Worm (Caenorhabditis elegans) whole organism, young adult: ENCODE data around the gene T21B4.3.
A peak's percentile ranks its signal among the peaks of the same experiment; 100 is the strongest.

ENCODE experiments used
- B0035.1 ChIP-seq: sonication (generic microtip); optimal IDR thresholded peaks from 2 replicates; lab custom pipeline; 2016; ENCODE audit warnings: missing genetic modification characterization, mild to moderate bottlenecking, missing compliant biosample characterization, missing genotype, missing genetic modification reagents
- C17E4.6 ChIP-seq: fragments of 200-800 bp; sonication (Bioruptor generic); IDR thresholded peaks from 2 replicates; pipeline ENCODE4 v1.3.6; 2022; ENCODE audit warnings: missing genetic modification reagents, missing genetic modification characterization, missing compliant biosample characterization
- F10E7.11 ChIP-seq: sonication (generic microtip); optimal IDR thresholded peaks from 2 replicates; lab custom pipeline; 2017; ENCODE audit warnings: mild to moderate bottlenecking, missing genetic modification characterization, moderate library complexity, missing compliant biosample characterization
- F39B2.1 ChIP-seq: fragments of 200-800 bp; sonication (Bioruptor generic); IDR thresholded peaks from 2 replicates; pipeline ENCODE4 v1.3.6; 2022; ENCODE audit warnings: missing genetic modification reagents, missing genetic modification characterization, missing compliant biosample characterization
- F49E8.2 ChIP-seq: sonication (generic microtip); optimal IDR thresholded peaks from 3 replicates; lab custom pipeline; 2017; ENCODE audit warnings: missing genetic modification characterization, mild to moderate bottlenecking, missing compliant biosample characterization, antibody characterized with exemption, moderate library complexity; ENCODE audit not compliant: insufficient read depth
- K11D2.4 ChIP-seq: fragments of 200-800 bp; sonication (Bioruptor generic); IDR thresholded peaks from 2 replicates; pipeline ENCODE4 v1.3.6; 2022; ENCODE audit warnings: missing genetic modification reagents, missing genetic modification characterization, missing compliant biosample characterization
- Y53F4B.3 ChIP-seq: fragments of 200-800 bp; sonication (Bioruptor generic); IDR thresholded peaks from 2 replicates; pipeline ENCODE4 v1.3.6; 2022; ENCODE audit warnings: missing genetic modification reagents, missing genetic modification characterization, missing compliant biosample characterization
- Y56A3A.18 ChIP-seq: fragments of 200-800 bp; sonication (Bioruptor generic); IDR thresholded peaks from 2 replicates; pipeline ENCODE4 v1.3.6; 2022; ENCODE audit warnings: missing genetic modification reagents, missing genetic modification characterization, missing compliant biosample characterization
- Y95B8A.8 ChIP-seq: fragments of 200-800 bp; sonication (Bioruptor generic); IDR thresholded peaks from 2 replicates; pipeline ENCODE4 v1.3.6; 2022; ENCODE audit warnings: missing genetic modification reagents, missing genetic modification characterization, missing compliant biosample characterization
- ama-1 ChIP-seq, 3 experiments: fragments of 150-350 bp in 1 of 3; sonication (generic microtip) in 2 of 3; optimal IDR thresholded peaks; 2 replicates each; lab custom pipeline; 2014 to 2018; ENCODE audit warnings: missing biosample characterization in 2 of 3, missing genetic modification characterization in 2 of 3, missing genetic modification reagents in 2 of 3
- athp-1 ChIP-seq: sonication (generic microtip); optimal IDR thresholded peaks from 2 replicates; lab custom pipeline; 2017; ENCODE audit warnings: mild to moderate bottlenecking, missing genetic modification characterization, missing compliant biosample characterization
- attf-5 ChIP-seq: fragments of 200-800 bp; sonication (Bioruptor generic); optimal IDR thresholded peaks from 2 replicates; lab custom pipeline; 2018; ENCODE audit warnings: mild to moderate bottlenecking, missing genetic modification characterization, missing compliant biosample characterization
- bed-1 ChIP-seq: fragments of 200-800 bp; sonication (Bioruptor generic); IDR thresholded peaks from 2 replicates; pipeline ENCODE4 v1.3.6; 2022; ENCODE audit warnings: missing genetic modification reagents, missing genetic modification characterization, missing compliant biosample characterization
- cebp-1 ChIP-seq, 2 experiments: fragments of 200-800 bp in 1 of 2; sonication (Bioruptor generic) in 1 of 2; sonication (generic microtip) in 1 of 2; IDR thresholded peaks in 1 of 2; optimal IDR thresholded peaks in 1 of 2; 2 replicates each; pipeline versions ENCODE4 v1.3.6 to Lab custom; 2017 to 2022; ENCODE audit warnings: missing compliant biosample characterization in 2 of 2, missing genetic modification characterization in 2 of 2, mild to moderate bottlenecking in 1 of 2, missing genetic modification reagents in 1 of 2, moderate library complexity in 1 of 2
- ceh-100 ChIP-seq: fragments of 200-800 bp; sonication (Bioruptor generic); IDR thresholded peaks from 2 replicates; pipeline ENCODE4 v1.3.6; 2022; ENCODE audit warnings: missing genetic modification reagents, missing genetic modification characterization, missing compliant biosample characterization
- ceh-58 ChIP-seq: fragments of 200-800 bp; sonication (Bioruptor generic); IDR thresholded peaks from 2 replicates; pipeline ENCODE4 v1.3.6; 2022; ENCODE audit warnings: missing genetic modification characterization, missing compliant biosample characterization
- ceh-91 ChIP-seq: fragments of 200-800 bp; sonication (Bioruptor generic); IDR thresholded peaks from 2 replicates; pipeline ENCODE4 v1.3.6; 2022; ENCODE audit warnings: missing genetic modification reagents, missing genetic modification characterization, missing compliant biosample characterization
- die-1 ChIP-seq: sonication (generic microtip); optimal IDR thresholded peaks from 2 replicates; lab custom pipeline; 2016; ENCODE audit warnings: missing genotype, mild to moderate bottlenecking, missing genetic modification characterization, missing compliant biosample characterization
- dpff-1 ChIP-seq: sonication (generic microtip); optimal IDR thresholded peaks from 2 replicates; lab custom pipeline; 2017; ENCODE audit warnings: mild to moderate bottlenecking, missing genetic modification characterization, missing compliant biosample characterization
- egl-44 ChIP-seq: fragments of 200-800 bp; sonication (Bioruptor generic); IDR thresholded peaks from 2 replicates; pipeline ENCODE4 v1.3.6; 2022; ENCODE audit warnings: missing genetic modification reagents, missing genetic modification characterization, missing compliant biosample characterization
- ekl-4 ChIP-seq: fragments of 200-800 bp; sonication (Bioruptor generic); IDR thresholded peaks from 2 replicates; pipeline ENCODE4 v1.3.6; 2022; ENCODE audit warnings: missing genetic modification reagents, missing genetic modification characterization, missing compliant biosample characterization
- ets-4 ChIP-seq: fragments of 200-800 bp; sonication (Bioruptor generic); optimal IDR thresholded peaks from 2 replicates; lab custom pipeline; 2018; ENCODE audit warnings: mild to moderate bottlenecking, missing genetic modification characterization, missing compliant biosample characterization
- fkh-3 ChIP-seq: sonication (generic microtip); optimal IDR thresholded peaks from 2 replicates; lab custom pipeline; 2016; ENCODE audit warnings: mild to moderate bottlenecking, missing genetic modification characterization, missing compliant biosample characterization
- gei-17 ChIP-seq: fragments of 200-800 bp; sonication (Bioruptor generic); optimal IDR thresholded peaks from 2 replicates; lab custom pipeline; 2018; ENCODE audit warnings: mild to moderate bottlenecking, missing genetic modification characterization, missing compliant biosample characterization
- him-1 ChIP-seq: sonication (generic microtip); optimal IDR thresholded peaks from 2 replicates; lab custom pipeline; 2016; ENCODE audit warnings: missing genotype, missing genetic modification reagents, missing genetic modification characterization, missing compliant biosample characterization
- lin-26 ChIP-seq: fragments of 200-800 bp; sonication (Bioruptor generic); IDR thresholded peaks from 2 replicates; pipeline ENCODE4 v1.3.6; 2022; ENCODE audit warnings: missing genetic modification reagents, missing genetic modification characterization, missing compliant biosample characterization
- lin-35 ChIP-seq, 3 experiments: fragments of 150-350 bp in 2 of 3; sonication (generic microtip) in 1 of 3; optimal IDR thresholded peaks; 2 replicates each; lab custom pipeline; 2014 to 2018; ENCODE audit warnings: missing biosample characterization in 3 of 3, missing genetic modification characterization in 3 of 3, missing genetic modification reagents in 3 of 3
- lin-40 ChIP-seq: sonication (generic microtip); optimal IDR thresholded peaks from 2 replicates; lab custom pipeline; 2016; ENCODE audit warnings: missing genetic modification characterization, mild to moderate bottlenecking, missing compliant biosample characterization, missing genotype, missing genetic modification reagents
- lir-1 ChIP-seq: fragments of 200-800 bp; sonication (Bioruptor generic); conservative IDR thresholded peaks from 2 replicates; pipeline ENCODE4 v1.3.6; 2022; ENCODE audit warnings: missing genetic modification reagents, missing genetic modification characterization, missing compliant biosample characterization
- lsy-27 ChIP-seq: sonication (generic microtip); optimal IDR thresholded peaks from 2 replicates; lab custom pipeline; 2017; ENCODE audit warnings: missing genetic modification characterization, mild to moderate bottlenecking, missing compliant biosample characterization, antibody characterized with exemption, missing genotype, borderline replicate concordance; ENCODE audit not compliant: insufficient read depth
- madf-3 ChIP-seq: fragments of 200-800 bp; sonication (Bioruptor generic); IDR thresholded peaks from 2 replicates; pipeline ENCODE4 v1.3.6; 2022; ENCODE audit warnings: missing genetic modification reagents, missing genetic modification characterization, missing compliant biosample characterization
- madf-6 ChIP-seq: fragments of 200-800 bp; sonication (Bioruptor generic); IDR thresholded peaks from 2 replicates; pipeline ENCODE4 v1.3.6; 2022; ENCODE audit warnings: missing genetic modification reagents, missing genetic modification characterization, missing compliant biosample characterization
- mcd-1 ChIP-seq: fragments of 200-800 bp; sonication (Bioruptor generic); IDR thresholded peaks from 2 replicates; pipeline ENCODE4 v1.3.6; 2022; ENCODE audit warnings: missing genetic modification reagents, missing genetic modification characterization, missing compliant biosample characterization
- mel-28 ChIP-seq: sonication (generic microtip); optimal IDR thresholded peaks from 2 replicates; lab custom pipeline; 2016; ENCODE audit warnings: borderline replicate concordance, mild to moderate bottlenecking, missing genetic modification characterization, missing compliant biosample characterization
- nfya-1 ChIP-seq: sonication (generic microtip); optimal IDR thresholded peaks from 2 replicates; lab custom pipeline; 2017; ENCODE audit warnings: antibody characterized with exemption, missing compliant biosample characterization, missing genetic modification characterization, borderline replicate concordance; ENCODE audit not compliant: insufficient read depth
- nfya-2 ChIP-seq: fragments of 200-800 bp; sonication (Bioruptor generic); IDR thresholded peaks from 2 replicates; pipeline ENCODE4 v1.3.6; 2022; ENCODE audit warnings: missing genetic modification reagents, missing genetic modification characterization, missing compliant biosample characterization
- nhr-80 ChIP-seq: sonication (generic microtip); optimal IDR thresholded peaks from 2 replicates; lab custom pipeline; 2016; ENCODE audit warnings: missing genetic modification characterization, missing compliant biosample characterization
- rpc-1 ChIP-seq, 2 experiments: fragments of 150-350 bp in 1 of 2; sonication (generic microtip) in 1 of 2; optimal IDR thresholded peaks; 2 replicates each; lab custom pipeline; 2014 to 2018; ENCODE audit warnings: missing biosample characterization in 1 of 2, missing genetic modification characterization in 1 of 2, missing genetic modification reagents in 1 of 2, missing genotype in 1 of 2
- sea-2 ChIP-seq: fragments of 200-800 bp; sonication (Bioruptor generic); IDR thresholded peaks from 2 replicates; pipeline ENCODE4 v1.3.6; 2022; ENCODE audit warnings: missing genetic modification characterization, missing compliant biosample characterization
- snpc-1.1 ChIP-seq: sonication (generic microtip); optimal IDR thresholded peaks from 2 replicates; lab custom pipeline; 2017; ENCODE audit warnings: missing genetic modification characterization, mild to moderate bottlenecking, missing compliant biosample characterization, antibody characterized with exemption, moderate library complexity, missing genotype, missing genetic modification reagents; ENCODE audit not compliant: insufficient read depth
- snpc-1.3 ChIP-seq: sonication (generic microtip); optimal IDR thresholded peaks from 2 replicates; lab custom pipeline; 2017; ENCODE audit warnings: missing genetic modification characterization, mild to moderate bottlenecking, missing compliant biosample characterization, antibody characterized with exemption, moderate library complexity, missing genotype, missing genetic modification reagents; ENCODE audit not compliant: insufficient read depth
- snpc-3.4 ChIP-seq: sonication (generic microtip); optimal IDR thresholded peaks from 2 replicates; lab custom pipeline; 2017; ENCODE audit warnings: missing genetic modification characterization, mild to moderate bottlenecking, missing compliant biosample characterization, antibody characterized with exemption, moderate library complexity, missing genotype, missing genetic modification reagents
- somi-1 ChIP-seq: fragments of 200-800 bp; sonication (Bioruptor generic); optimal IDR thresholded peaks from 2 replicates; lab custom pipeline; 2018; ENCODE audit warnings: mild to moderate bottlenecking, missing genetic modification characterization, missing compliant biosample characterization
- xnd-1 ChIP-seq: sonication (generic microtip); optimal IDR thresholded peaks from 2 replicates; lab custom pipeline; 2016; ENCODE audit warnings: missing genotype, missing genetic modification reagents, missing genetic modification characterization, missing compliant biosample characterization
- ztf-25 ChIP-seq: fragments of 200-800 bp; sonication (Bioruptor generic); IDR thresholded peaks from 2 replicates; pipeline ENCODE4 v1.3.6; 2022; ENCODE audit warnings: missing genetic modification reagents, missing genetic modification characterization, missing compliant biosample characterization
- ztf-3 ChIP-seq: fragments of 200-800 bp; sonication (Bioruptor generic); optimal IDR thresholded peaks from 2 replicates; lab custom pipeline; 2018; ENCODE audit warnings: mild to moderate bottlenecking, missing genetic modification characterization, missing compliant biosample characterization

Gene T21B4.3

DNA sequence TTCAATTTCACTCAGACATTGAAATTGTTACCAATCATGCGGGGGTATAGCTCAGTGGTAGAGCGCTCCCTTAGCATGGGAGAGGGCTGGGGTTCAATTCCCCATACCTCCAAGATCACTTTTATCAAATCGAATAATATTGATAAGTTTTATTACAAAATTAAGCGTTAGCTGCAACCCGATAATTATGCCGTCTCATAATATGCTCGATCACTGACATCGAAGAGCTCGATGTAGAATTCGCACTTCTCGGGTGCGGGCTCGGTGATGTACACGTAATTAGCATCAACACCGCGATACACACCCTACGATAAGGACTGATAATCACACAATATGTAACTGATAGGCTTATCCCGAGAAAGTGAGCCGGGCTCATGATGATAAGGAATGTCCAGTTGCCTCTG, 45.7 kb upstream of the T21B4.3 start (continued):
- TF ChIP-seq lin-26 (GFP tag; lab: Robert Waterston, UW): peak; percentile 90
- no peak for TF ChIP-seq F39B2.1
- TF ChIP-seq snpc-1.3 (tag; lab: Kevin White, UChicago): peak; percentile 29
- no peak for TF ChIP-seq mcd-1 (GFP tag; lab: Robert Waterston, UW)
- peak; percentile 36; the same call in 1 of the 2 replicates for TF ChIP-seq ztf-25
- TF ChIP-seq dpff-1 (tag; lab: Kevin White, UChicago): no peak
- peak; percentile 27 for TF ChIP-seq fkh-3
- no peak for TF ChIP-seq K11D2.4 (GFP tag; lab: Robert Waterston, UW)
- no peak for TF ChIP-seq sea-2
- TF ChIP-seq die-1 (tag; lab: Kevin White, UChicago): peak; percentile 69
- TF ChIP-seq ama-1 (optimal IDR thresholded peaks at IDR 0.05; lab: Kevin White, UChicago): no peak
- TF ChIP-seq ama-1 (GFP tag; optimal IDR thresholded peaks at IDR 0.05; lab: Kevin White, UChicago): no peak
- no peak for TF ChIP-seq B0035.1 (tag; lab: Kevin White, UChicago)
- no peak for TF ChIP-seq ceh-91
- no peak for TF ChIP-seq C17E4.6 (GFP tag; lab: Robert Waterston, UW)
- TF ChIP-seq gei-17 (GFP tag; lab: Kevin White, UChicago): no peak
- no peak for TF ChIP-seq lsy-27 (tag; lab: Kevin White, UChicago)
- peak; percentile 44 for TF ChIP-seq snpc-1.1 (tag; lab: Kevin White, UChicago)
- no peak for TF ChIP-seq bed-1
- peak; percentile 41 for TF ChIP-seq madf-6 (GFP tag; lab: Robert Waterston, UW)
- peak; percentile 11 for TF ChIP-seq F49E8.2
- no peak for TF ChIP-seq Y56A3A.18
- TF ChIP-seq ceh-58 (GFP tag; lab: Robert Waterston, UW): no peak
- TF ChIP-seq mel-28 (tag; lab: Kevin White, UChicago): no peak
- no peak for TF ChIP-seq lir-1
- TF ChIP-seq lin-35 (GFP tag; optimal IDR thresholded peaks at IDR 0.05; lab: Kevin White, UChicago): no peak
- no peak for TF ChIP-seq Y53F4B.3 (GFP tag; lab: Robert Waterston, UW)
- TF ChIP-seq rpc-1 (optimal IDR thresholded peaks at IDR 0.05; lab: Kevin White, UChicago): peak; percentile 62
- TF ChIP-seq rpc-1 (tag; optimal IDR thresholded peaks at IDR 0.05; lab: Kevin White, UChicago): peak; percentile 84
- no peak for TF ChIP-seq attf-5 (GFP tag; lab: Kevin White, UChicago)
- peak; percentile 54 for TF ChIP-seq snpc-3.4 (tag; lab: Kevin White, UChicago)
- TF ChIP-seq F10E7.11 (tag; lab: Kevin White, UChicago): no peak
- TF ChIP-seq somi-1 (GFP tag; lab: Kevin White, UChicago): no peak
- no peak for TF ChIP-seq madf-3
- no peak for TF ChIP-seq lin-40 (tag; lab: Kevin White, UChicago)
- TF ChIP-seq egl-44 (GFP tag; lab: Robert Waterston, UW): peak; percentile 30; the same call in 1 of the 2 replicates
- TF ChIP-seq Y95B8A.8 (GFP tag; lab: Robert Waterston, UW): no peak
- peak; percentile 19 for TF ChIP-seq athp-1 (tag; lab: Kevin White, UChicago)
- TF ChIP-seq ceh-100 (GFP tag; lab: Robert Waterston, UW): 0 out of 2 replicates have a peak, but pooled peaks have one; percentile 24
- peak; percentile 39 for TF ChIP-seq nhr-80
- peak; percentile 42 for TF ChIP-seq him-1 (tag; lab: Kevin White, UChicago)
- TF ChIP-seq ekl-4 (GFP tag; lab: Robert Waterston, UW): 0 out of 2 replicates have a peak, but pooled peaks have one; percentile 21
- no peak for TF ChIP-seq xnd-1
- no peak for TF ChIP-seq cebp-1 (GFP tag; IDR thresholded peaks at IDR 0.05; lab: Robert Waterston, UW)
- TF ChIP-seq cebp-1 (tag; optimal IDR thresholded peaks at IDR 0.05; lab: Kevin White, UChicago): no peak
- TF ChIP-seq ets-4 (GFP tag; lab: Kevin White, UChicago): no peak
- TF ChIP-seq ztf-3 (GFP tag; lab: Kevin White, UChicago): no peak
- no peak for TF ChIP-seq nfya-1
- no peak for TF ChIP-seq nfya-2 (GFP tag; lab: Robert Waterston, UW)
